Fruit fly (Drosophila melanogaster) whole organism, embryonic: ENCODE data around the gene Obp99b.
A peak's percentile ranks its signal among the peaks of the same experiment; 100 is the strongest.

Experiments
- Ada2b ChIP-seq: fragments of 200-800 bp; sonication (Bioruptor generic); IDR thresholded peaks from 2 replicates; pipeline ENCODE4 v1.3.6; 2022; ENCODE audit warnings: missing biosample characterization, missing genetic modification characterization
- Aef1 ChIP-seq: fragments of 200-800 bp; sonication (Bioruptor generic); IDR thresholded peaks from 3 replicates; pipeline ENCODE4 v1.3.6; 2022; ENCODE audit warnings: missing biosample characterization, missing genetic modification characterization
- BEAF-32 ChIP-seq: fragments of 200-800 bp; sonication (Bioruptor generic); optimal IDR thresholded peaks from 3 replicates; lab custom pipeline; 2017; ENCODE audit warnings: missing biosample characterization, missing genetic modification characterization, mild to moderate bottlenecking, moderate library complexity, missing genetic modification reagents
- Bteb2 ChIP-seq: fragments of 200-800 bp; sonication (Bioruptor generic); optimal IDR thresholded peaks from 2 replicates; lab custom pipeline; 2016; ENCODE audit warnings: missing biosample characterization, missing genetic modification characterization
- CG10543 ChIP-seq: fragments of 200-800 bp; sonication (Bioruptor generic); optimal IDR thresholded peaks from 3 replicates; lab custom pipeline; 2017; ENCODE audit warnings: missing biosample characterization, mild to moderate bottlenecking, missing genetic modification characterization, moderate library complexity
- CG10959 ChIP-seq: fragments of 200-800 bp; sonication (Bioruptor generic); IDR thresholded peaks from 2 replicates; pipeline ENCODE4 v1.3.6; 2022; ENCODE audit warnings: missing biosample characterization, missing genetic modification characterization
- CG13296 ChIP-seq: fragments of 200-800 bp; sonication (Bioruptor generic); optimal IDR thresholded peaks from 3 replicates; lab custom pipeline; 2018; ENCODE audit warnings: missing biosample characterization, mild to moderate bottlenecking, missing genetic modification characterization
- CG13894 ChIP-seq: fragments of 200-800 bp; sonication (Bioruptor generic); optimal IDR thresholded peaks from 3 replicates; lab custom pipeline; 2018; ENCODE audit warnings: missing biosample characterization, mild to moderate bottlenecking, missing genetic modification characterization, moderate library complexity
- CG32772 ChIP-seq: fragments of 200-800 bp; sonication (Bioruptor generic); IDR thresholded peaks from 2 replicates; pipeline ENCODE4 v1.3.6; 2022; ENCODE audit warnings: missing biosample characterization, missing genetic modification characterization
- CG33557 ChIP-seq: fragments of 200-800 bp; sonication (Bioruptor generic); optimal IDR thresholded peaks from 2 replicates; lab custom pipeline; 2019; ENCODE audit warnings: missing biosample characterization, mild to moderate bottlenecking, missing genetic modification characterization, moderate library complexity
- CG42726 ChIP-seq: fragments of 200-800 bp; sonication (Bioruptor generic); IDR thresholded peaks from 2 replicates; pipeline ENCODE4 v1.3.6; 2022; ENCODE audit warnings: missing biosample characterization, missing genetic modification characterization; ENCODE audit not compliant: partially characterized antibody
- CG4282 ChIP-seq: fragments of 200-800 bp; sonication (Bioruptor generic); optimal IDR thresholded peaks from 2 replicates; lab custom pipeline; 2016; ENCODE audit warnings: missing biosample characterization, missing genetic modification characterization
- CG4854 ChIP-seq: fragments of 200-800 bp; sonication (Bioruptor generic); optimal IDR thresholded peaks from 2 replicates; lab custom pipeline; 2016; ENCODE audit warnings: missing biosample characterization, missing genetic modification characterization, inconsistent platforms
- CG6683 ChIP-seq: fragments of 200-800 bp; sonication (Bioruptor generic); optimal IDR thresholded peaks from 2 replicates; lab custom pipeline; 2017; ENCODE audit warnings: missing biosample characterization, mild to moderate bottlenecking, missing genetic modification characterization, missing genetic modification reagents
- CG6813 ChIP-seq: fragments of 200-800 bp; sonication (Bioruptor generic); optimal IDR thresholded peaks from 2 replicates; lab custom pipeline; 2017; ENCODE audit warnings: missing biosample characterization, missing genetic modification characterization, mild to moderate bottlenecking, moderate library complexity, missing genetic modification reagents
- CG8290 ChIP-seq, 3 experiments: fragments of 200-800 bp; sonication (Bioruptor generic); optimal IDR thresholded peaks; 2 replicates each; lab custom pipeline; 2016 to 2019; ENCODE audit warnings: missing biosample characterization in 3 of 3, missing genetic modification characterization in 3 of 3, mild to moderate bottlenecking in 2 of 3, moderate library complexity in 1 of 3
- CoRest ChIP-seq: fragments of 200-800 bp; sonication (Bioruptor generic); optimal IDR thresholded peaks from 3 replicates; lab custom pipeline; 2018; ENCODE audit warnings: missing biosample characterization, mild to moderate bottlenecking, missing genetic modification characterization, moderate library complexity
- D ChIP-seq, 2 experiments: fragments of 200-800 bp in 1 of 2; fragments of >200 bp in 1 of 2; sonication (Bioruptor generic) in 1 of 2; optimal IDR thresholded peaks; 2 replicates in 1 of 2; 3 replicates in 1 of 2; lab custom pipeline; 2017; ENCODE audit warnings: mild to moderate bottlenecking in 1 of 2, missing biosample characterization in 1 of 2, missing genetic modification characterization in 1 of 2, missing genetic modification reagents in 1 of 2
- D19B ChIP-seq: fragments of 200-800 bp; sonication (Bioruptor generic); optimal IDR thresholded peaks from 2 replicates; lab custom pipeline; 2017; ENCODE audit warnings: missing biosample characterization, mild to moderate bottlenecking, missing genetic modification characterization
- Dll ChIP-seq: fragments of 200-800 bp; sonication (Bioruptor generic); IDR thresholded peaks from 4 replicates; pipeline ENCODE4 v1.3.6; 2022; ENCODE audit warnings: missing biosample characterization, missing genetic modification characterization; ENCODE audit not compliant: partially characterized antibody
- Doc2 ChIP-seq: fragments of 200-800 bp; sonication (Bioruptor generic); IDR thresholded peaks from 2 replicates; pipeline ENCODE4 v1.3.6; 2022; ENCODE audit warnings: missing biosample characterization, missing genetic modification characterization
- E2f1 ChIP-seq: fragments of 200-800 bp; sonication (Bioruptor generic); IDR thresholded peaks from 2 replicates; pipeline ENCODE4 v1.3.6; 2022; ENCODE audit warnings: missing biosample characterization, missing genetic modification characterization
- Fer3 ChIP-seq: fragments of 200-800 bp; sonication (Bioruptor generic); optimal IDR thresholded peaks from 2 replicates; lab custom pipeline; 2018; ENCODE audit warnings: missing biosample characterization, mild to moderate bottlenecking, missing genetic modification characterization, moderate library complexity
- Gug ChIP-seq: fragments of 200-800 bp; sonication (Bioruptor generic); IDR thresholded peaks from 4 replicates; pipeline ENCODE4 v1.3.6; 2022; ENCODE audit warnings: missing biosample characterization, missing genetic modification characterization
- Hmr ChIP-seq: fragments of 200-800 bp; sonication (Bioruptor generic); optimal IDR thresholded peaks from 3 replicates; lab custom pipeline; 2017; ENCODE audit warnings: mild to moderate bottlenecking, missing biosample characterization, missing genetic modification reagents, missing genetic modification characterization
- MBD-R2 ChIP-seq: fragments of 200-800 bp; sonication (Bioruptor generic); IDR thresholded peaks from 2 replicates; pipeline ENCODE4 v1.3.6; 2022; ENCODE audit warnings: missing biosample characterization, missing genetic modification characterization
- Mrtf ChIP-seq: fragments of 200-800 bp; sonication (Bioruptor generic); IDR thresholded peaks from 3 replicates; pipeline ENCODE4 v1.3.6; 2022; ENCODE audit warnings: missing biosample characterization, missing genetic modification characterization
- Neu2 ChIP-seq: fragments of 200-800 bp; sonication (Bioruptor generic); optimal IDR thresholded peaks from 3 replicates; lab custom pipeline; 2016; ENCODE audit warnings: missing biosample characterization, missing genetic modification characterization, borderline replicate concordance
- NfI ChIP-seq: fragments of 200-800 bp; sonication (Bioruptor generic); optimal IDR thresholded peaks from 3 replicates; lab custom pipeline; 2018; ENCODE audit warnings: missing biosample characterization, mild to moderate bottlenecking, missing genetic modification characterization, moderate library complexity
- Scr ChIP-seq: fragments of 200-800 bp; sonication (Bioruptor generic); IDR thresholded peaks from 2 replicates; pipeline ENCODE4 v1.3.6; 2022; ENCODE audit warnings: missing biosample characterization, missing genetic modification characterization; ENCODE audit not compliant: partially characterized antibody
- Sin3A ChIP-seq: fragments of >200 bp; optimal IDR thresholded peaks from 2 replicates; lab custom pipeline; 2018
- Six4 ChIP-seq: fragments of 200-800 bp; sonication (Bioruptor generic); optimal IDR thresholded peaks from 2 replicates; lab custom pipeline; 2016; ENCODE audit warnings: missing biosample characterization, missing genetic modification characterization
- Spps ChIP-seq: fragments of 200-800 bp; sonication (Bioruptor generic); optimal IDR thresholded peaks from 2 replicates; lab custom pipeline; 2018; ENCODE audit warnings: missing biosample characterization, mild to moderate bottlenecking, missing genetic modification characterization
- ap ChIP-seq: fragments of 200-800 bp; sonication (Bioruptor generic); IDR thresholded peaks from 2 replicates; pipeline ENCODE4 v1.3.6; 2022; ENCODE audit warnings: missing biosample characterization, missing genetic modification characterization
- cas ChIP-seq: fragments of 200-800 bp; sonication (Bioruptor generic); IDR thresholded peaks from 2 replicates; pipeline ENCODE4 v1.3.6; 2022; ENCODE audit warnings: missing biosample characterization, missing genetic modification characterization
- cato ChIP-seq: fragments of 200-800 bp; sonication (Bioruptor generic); optimal IDR thresholded peaks from 2 replicates; lab custom pipeline; 2016; ENCODE audit warnings: missing biosample characterization, missing genetic modification characterization, borderline replicate concordance
- crc ChIP-seq: fragments of 200-800 bp; sonication (Bioruptor generic); optimal IDR thresholded peaks from 2 replicates; lab custom pipeline; 2016; ENCODE audit warnings: missing biosample characterization, missing genetic modification characterization
- dysf ChIP-seq: fragments of 200-800 bp; sonication (Bioruptor generic); IDR thresholded peaks from 3 replicates; pipeline ENCODE4 v1.3.6; 2022; ENCODE audit warnings: missing biosample characterization, missing genetic modification characterization
- emc ChIP-seq: fragments of 200-800 bp; sonication (Bioruptor generic); optimal IDR thresholded peaks from 2 replicates; lab custom pipeline; 2016; ENCODE audit warnings: missing biosample characterization, missing genetic modification characterization
- gcm ChIP-seq: fragments of 200-800 bp; sonication (Bioruptor generic); optimal IDR thresholded peaks from 2 replicates; lab custom pipeline; 2019; ENCODE audit warnings: missing biosample characterization, mild to moderate bottlenecking, missing genetic modification characterization, moderate library complexity
- hb ChIP-seq: fragments of 200-800 bp; sonication (Bioruptor generic); IDR thresholded peaks from 3 replicates; pipeline ENCODE4 v1.3.6; 2022; ENCODE audit warnings: missing biosample characterization, missing genetic modification characterization; ENCODE audit not compliant: partially characterized antibody
- nerfin-1 ChIP-seq: fragments of 200-800 bp; sonication (Bioruptor generic); optimal IDR thresholded peaks from 3 replicates; lab custom pipeline; 2019; ENCODE audit warnings: missing biosample characterization, mild to moderate bottlenecking, missing genetic modification characterization, moderate library complexity
- onecut ChIP-seq: fragments of 200-800 bp; sonication (Bioruptor generic); IDR thresholded peaks from 2 replicates; pipeline ENCODE4 v1.3.6; 2022; ENCODE audit warnings: missing biosample characterization, missing genetic modification characterization
- org-1 ChIP-seq: fragments of 200-800 bp; sonication (Bioruptor generic); optimal IDR thresholded peaks from 2 replicates; lab custom pipeline; 2017; ENCODE audit warnings: missing biosample characterization, missing genetic modification characterization
- p53 ChIP-seq: fragments of 200-800 bp; sonication (Bioruptor generic); optimal IDR thresholded peaks from 2 replicates; lab custom pipeline; 2016; ENCODE audit warnings: missing biosample characterization, missing genetic modification characterization
- pfk ChIP-seq: fragments of 200-800 bp; sonication (Bioruptor generic); optimal IDR thresholded peaks from 2 replicates; lab custom pipeline; 2018; ENCODE audit warnings: missing biosample characterization, mild to moderate bottlenecking, missing genetic modification characterization, moderate library complexity
- shn ChIP-seq: fragments of 200-800 bp; sonication (Bioruptor generic); optimal IDR thresholded peaks from 3 replicates; lab custom pipeline; 2016; ENCODE audit warnings: missing biosample characterization, missing genetic modification characterization
- zen ChIP-seq: fragments of 200-800 bp; sonication (Bioruptor generic); optimal IDR thresholded peaks from 3 replicates; lab custom pipeline; 2018; ENCODE audit warnings: missing biosample characterization, mild to moderate bottlenecking, missing genetic modification characterization, moderate library complexity

The Obp99b gene

dm6 chr3R:29716782-29717317 lies at the start of gene Obp99b (continued):
- TF ChIP-seq MBD-R2 = 0 out of 2 replicates have a peak, but pooled peaks have one; percentile 18
- TF ChIP-seq gcm = peak; percentile 58
- no peak for TF ChIP-seq hb (GFP tag; lab: Robert Waterston, UW)
- TF ChIP-seq Fer3 = peak; percentile 68
- TF ChIP-seq Spps (tag; lab: Kevin White, UChicago) = peak; percentile 55
- TF ChIP-seq D19B (GFP tag; lab: Kevin White, UChicago) = peak; percentile 54
- 0 out of 2 replicates have a peak, but pooled peaks have one; percentile 34 for TF ChIP-seq Doc2 (GFP tag; lab: Robert Waterston, UW)
- peak; percentile 53; the same call in 3 of the 4 replicates for TF ChIP-seq Gug (GFP tag; lab: Robert Waterston, UW)
- peak; percentile 45 for TF ChIP-seq pfk (GFP tag; lab: Kevin White, UChicago)
- TF ChIP-seq CG13894 (tag; lab: Kevin White, UChicago) = no peak
- TF ChIP-seq E2f1 (GFP tag; lab: Robert Waterston, UW) = peak; percentile 71
- TF ChIP-seq CG6813 (GFP tag; lab: Kevin White, UChicago) = peak; percentile 82
- TF ChIP-seq CG4854 = peak; percentile 66
- TF ChIP-seq shn (GFP tag; lab: Kevin White, UChicago) = peak; percentile 89
- peak; percentile 63 for TF ChIP-seq Hmr
- TF ChIP-seq ap (GFP tag; lab: Robert Waterston, UW) = peak; percentile 74
- no peak for TF ChIP-seq BEAF-32 (GFP tag; lab: Kevin White, UChicago)
- no peak for TF ChIP-seq Bteb2 (GFP tag; lab: Kevin White, UChicago)
- peak; percentile 14 for TF ChIP-seq CG4282 (GFP tag; lab: Kevin White, UChicago)
- TF ChIP-seq p53 (GFP tag; lab: Kevin White, UChicago) = peak; percentile 57
- TF ChIP-seq Dll (GFP tag; lab: Robert Waterston, UW) = no peak
- TF ChIP-seq NfI (GFP tag; lab: Kevin White, UChicago) = peak; percentile 91
- peak; percentile 66 for TF ChIP-seq zen (tag; lab: Kevin White, UChicago)
- peak; percentile 85; the same call in 2 of the 3 replicates for TF ChIP-seq Mrtf
- TF ChIP-seq cas (GFP tag; lab: Robert Waterston, UW) = 0 out of 2 replicates have a peak, but pooled peaks have one; percentile 20
- TF ChIP-seq CG32772 (GFP tag; lab: Robert Waterston, UW) = peak; percentile 61
- TF ChIP-seq CG8290 (GFP tag; optimal IDR thresholded peaks at IDR 0.05; lab: Kevin White, UChicago) = peak; percentile 44
- peak; percentile 73 to 87 for TF ChIP-seq CG8290 (tag; optimal IDR thresholded peaks at IDR 0.05; lab: Kevin White, UChicago)
- peak; percentile 77 for TF ChIP-seq CG33557 (GFP tag; lab: Kevin White, UChicago)
- TF ChIP-seq dysf (GFP tag; lab: Robert Waterston, UW) = peak; percentile 80
- TF ChIP-seq Scr (GFP tag; lab: Robert Waterston, UW) = no peak
- TF ChIP-seq Ada2b (GFP tag; lab: Robert Waterston, UW) = peak; percentile 61
- TF ChIP-seq org-1 (GFP tag; lab: Kevin White, UChicago) = peak; percentile 56
- TF ChIP-seq Six4 (GFP tag; lab: Kevin White, UChicago) = peak; percentile 63
- peak; percentile 58; the same call in 1 of the 3 replicates for TF ChIP-seq Aef1 (GFP tag; lab: Robert Waterston, UW)
- no peak for TF ChIP-seq CG42726 (GFP tag; lab: Robert Waterston, UW)
- peak; percentile 50 for TF ChIP-seq CoRest (tag; lab: Kevin White, UChicago)
- peak; percentile 88 for TF ChIP-seq CG10959
- no peak for TF ChIP-seq CG6683
- TF ChIP-seq Neu2 (GFP tag; lab: Kevin White, UChicago) = peak; percentile 34
- TF ChIP-seq onecut (GFP tag; lab: Robert Waterston, UW) = peak; percentile 92
- TF ChIP-seq D (optimal IDR thresholded peaks at IDR 0.05; lab: Kevin White, UChicago) = no peak
- TF ChIP-seq D (GFP tag; optimal IDR thresholded peaks at IDR 0.05; lab: Kevin White, UChicago) = peak; percentile 77
- TF ChIP-seq CG13296 = peak; percentile 75
- no peak for TF ChIP-seq emc (GFP tag; lab: Kevin White, UChicago)
- TF ChIP-seq crc = peak; percentile 23
- TF ChIP-seq cato (GFP tag; lab: Kevin White, UChicago) = peak; percentile 41
- no peak for TF ChIP-seq Sin3A
- TF ChIP-seq CG10543 (GFP tag; lab: Kevin White, UChicago) = peak; percentile 63
- TF ChIP-seq nerfin-1 (tag; lab: Kevin White, UChicago) = peak; percentile 51
